Worm (Caenorhabditis elegans) whole organism, L1 larva: Measurements from ENCODE around the gene Y17G7B.23.
A peak's percentile ranks its signal among the peaks of the same experiment; 100 is the strongest.

Experiments
- C04F5.9 ChIP-seq: sonication (generic microtip); optimal IDR thresholded peaks from 2 replicates; lab custom pipeline; 2016; ENCODE audit warnings: missing genetic modification characterization, missing compliant biosample characterization
- F16B12.6 ChIP-seq: fragments of 150-350 bp; optimal IDR thresholded peaks from 2 replicates; lab custom pipeline; 2014; ENCODE audit warnings: missing biosample characterization, missing genetic modification characterization
- alr-1 ChIP-seq: fragments of 200-800 bp; sonication (Bioruptor generic); optimal IDR thresholded peaks from 2 replicates; lab custom pipeline; 2018; ENCODE audit warnings: borderline replicate concordance, mild to moderate bottlenecking, missing genetic modification characterization, missing compliant biosample characterization
- aly-2 ChIP-seq: fragments of 150-350 bp; optimal IDR thresholded peaks from 2 replicates; lab custom pipeline; 2014; ENCODE audit warnings: missing biosample characterization, missing genetic modification characterization
- ama-1 ChIP-seq: fragments of 150-350 bp; optimal IDR thresholded peaks from 2 replicates; lab custom pipeline; 2014
- blmp-1 ChIP-seq: fragments of 150-350 bp; optimal IDR thresholded peaks from 2 replicates; lab custom pipeline; 2014; ENCODE audit warnings: missing biosample characterization, missing genetic modification characterization
- ceh-63 ChIP-seq: fragments of 200-800 bp; sonication (Bioruptor generic); optimal IDR thresholded peaks from 2 replicates; lab custom pipeline; 2018; ENCODE audit warnings: mild to moderate bottlenecking, missing genetic modification characterization, missing compliant biosample characterization
- ceh-8 ChIP-seq: fragments of 200-800 bp; sonication (Bioruptor generic); optimal IDR thresholded peaks from 2 replicates; lab custom pipeline; 2018; ENCODE audit warnings: mild to moderate bottlenecking, missing genetic modification characterization, moderate library complexity, missing compliant biosample characterization
- ceh-82 ChIP-seq, 3 experiments: fragments of 150-350 bp in 1 of 3; sonication (generic microtip) in 2 of 3; optimal IDR thresholded peaks; 2 replicates each; lab custom pipeline; 2014 to 2017; ENCODE audit warnings: missing biosample characterization in 3 of 3, missing genetic modification characterization in 3 of 3
- ceh-88 ChIP-seq: fragments of 200-800 bp; sonication (Bioruptor generic); IDR thresholded peaks from 2 replicates; pipeline ENCODE4 v1.3.6; 2022; ENCODE audit warnings: missing genetic modification characterization, missing compliant biosample characterization
- ceh-90 ChIP-seq: sonication (generic microtip); optimal IDR thresholded peaks from 2 replicates; lab custom pipeline; 2016; ENCODE audit warnings: missing genetic modification characterization, missing compliant biosample characterization
- dpl-1 ChIP-seq, 3 experiments: fragments of 150-350 bp in 2 of 3; sonication (generic microtip) in 1 of 3; optimal IDR thresholded peaks; 2 replicates each; lab custom pipeline; 2014 to 2017; ENCODE audit warnings: missing biosample characterization in 3 of 3, missing genetic modification characterization in 3 of 3, missing genetic modification reagents in 3 of 3
- dsc-1 ChIP-seq: sonication (generic microtip); optimal IDR thresholded peaks from 2 replicates; lab custom pipeline; 2016; ENCODE audit warnings: mild to moderate bottlenecking, missing genetic modification characterization, missing compliant biosample characterization
- efl-1 ChIP-seq, 4 experiments: fragments of 150-350 bp; optimal IDR thresholded peaks in 3 of 4; peaks in 1 of 4; 1 replicate in 1 of 4; 2 replicates in 3 of 4; lab custom pipeline; 2014; ENCODE audit warnings: missing biosample characterization in 2 of 4, missing genetic modification characterization in 2 of 4, missing genetic modification reagents in 2 of 4
- ets-5 ChIP-seq: fragments of 200-800 bp; sonication (Bioruptor generic); IDR thresholded peaks from 2 replicates; pipeline ENCODE4 v1.3.6; 2022; ENCODE audit warnings: missing genetic modification characterization, missing compliant biosample characterization
- fkh-10 ChIP-seq: sonication (generic microtip); optimal IDR thresholded peaks from 2 replicates; lab custom pipeline; 2017; ENCODE audit warnings: missing biosample characterization, missing genetic modification reagents, missing genetic modification characterization
- fkh-4 ChIP-seq: sonication (generic microtip); optimal IDR thresholded peaks from 2 replicates; lab custom pipeline; 2016; ENCODE audit warnings: missing compliant biosample characterization, missing genetic modification characterization, borderline replicate concordance
- grh-1 ChIP-seq: fragments of 200-800 bp; sonication (Bioruptor generic); IDR thresholded peaks from 2 replicates; pipeline ENCODE4 v1.3.6; 2022; ENCODE audit warnings: missing genetic modification reagents, missing genetic modification characterization, missing compliant biosample characterization
- hlh-17 ChIP-seq: fragments of 200-800 bp; sonication (Bioruptor generic); optimal IDR thresholded peaks from 2 replicates; lab custom pipeline; 2018; ENCODE audit warnings: missing genetic modification characterization, mild to moderate bottlenecking, missing compliant biosample characterization, moderate library complexity, borderline replicate concordance
- hlh-4 ChIP-seq: sonication (generic microtip); optimal IDR thresholded peaks from 2 replicates; lab custom pipeline; 2016; ENCODE audit warnings: mild to moderate bottlenecking, missing genetic modification characterization, missing compliant biosample characterization
- irx-1 ChIP-seq: sonication (generic microtip); optimal IDR thresholded peaks from 2 replicates; lab custom pipeline; 2016; ENCODE audit warnings: missing genetic modification characterization, missing compliant biosample characterization
- isw-1 ChIP-seq: fragments of 200-800 bp; sonication (Bioruptor generic); IDR thresholded peaks from 2 replicates; pipeline ENCODE4 v1.3.6; 2022; ENCODE audit warnings: missing genetic modification characterization, missing compliant biosample characterization
- jun-1 ChIP-seq: fragments of 150-350 bp; optimal IDR thresholded peaks from 2 replicates; lab custom pipeline; 2014; ENCODE audit warnings: missing biosample characterization, missing genetic modification reagents, missing genetic modification characterization
- lin-13 ChIP-seq: fragments of 150-350 bp; optimal IDR thresholded peaks from 2 replicates; lab custom pipeline; 2014; ENCODE audit warnings: missing biosample characterization, missing genetic modification reagents, missing genetic modification characterization
- lin-15B ChIP-seq: fragments of 150-350 bp; sonication (generic microtip); optimal IDR thresholded peaks from 3 replicates; lab custom pipeline; 2014; ENCODE audit warnings: missing biosample characterization, missing genetic modification characterization
- lin-35 ChIP-seq, 2 experiments: fragments of 150-350 bp; optimal IDR thresholded peaks; 2 replicates each; lab custom pipeline; 2014; ENCODE audit warnings: missing biosample characterization in 2 of 2, missing genetic modification characterization in 2 of 2, missing genetic modification reagents in 2 of 2
- mdl-1 ChIP-seq, 2 experiments: fragments of 150-350 bp; optimal IDR thresholded peaks; 2 replicates each; lab custom pipeline; 2014 to 2017; ENCODE audit warnings: missing biosample characterization in 2 of 2, missing genetic modification characterization in 2 of 2, inconsistent platforms in 1 of 2
- nhr-11 ChIP-seq: fragments of 150-350 bp; optimal IDR thresholded peaks from 2 replicates; lab custom pipeline; 2014; ENCODE audit warnings: missing biosample characterization, missing genetic modification characterization
- nhr-19 ChIP-seq: fragments of 200-800 bp; sonication (Bioruptor generic); conservative IDR thresholded peaks from 2 replicates; pipeline ENCODE4 v1.3.6; 2022; ENCODE audit warnings: missing genetic modification characterization, missing compliant biosample characterization
- nhr-20 ChIP-seq: sonication (generic microtip); optimal IDR thresholded peaks from 2 replicates; lab custom pipeline; 2016; ENCODE audit warnings: mild to moderate bottlenecking, missing genetic modification characterization, missing compliant biosample characterization
- nhr-28 ChIP-seq: fragments of 150-350 bp; optimal IDR thresholded peaks from 2 replicates; lab custom pipeline; 2014; ENCODE audit warnings: missing biosample characterization, missing genetic modification characterization
- nhr-47 ChIP-seq: sonication (generic microtip); optimal IDR thresholded peaks from 2 replicates; lab custom pipeline; 2016; ENCODE audit warnings: mild to moderate bottlenecking, missing genetic modification characterization, moderate library complexity, missing compliant biosample characterization
- nhr-76 ChIP-seq: sonication (generic microtip); optimal IDR thresholded peaks from 2 replicates; lab custom pipeline; 2017; ENCODE audit warnings: missing biosample characterization, missing genetic modification characterization
- pag-3 ChIP-seq: sonication (generic microtip); optimal IDR thresholded peaks from 2 replicates; lab custom pipeline; 2017; ENCODE audit warnings: missing genetic modification characterization, mild to moderate bottlenecking, missing compliant biosample characterization, antibody characterized with exemption, borderline replicate concordance; ENCODE audit not compliant: insufficient read depth
- pax-3 ChIP-seq: fragments of 200-800 bp; sonication (Bioruptor generic); optimal IDR thresholded peaks from 2 replicates; lab custom pipeline; 2018; ENCODE audit warnings: mild to moderate bottlenecking, missing genetic modification characterization, moderate library complexity, missing compliant biosample characterization
- pqm-1 ChIP-seq: sonication (generic microtip); optimal IDR thresholded peaks from 3 replicates; lab custom pipeline; 2017; ENCODE audit warnings: missing biosample characterization, missing genetic modification characterization
- skn-1 ChIP-seq: fragments of 150-350 bp; optimal IDR thresholded peaks from 2 replicates; lab custom pipeline; 2014; ENCODE audit warnings: missing biosample characterization, missing genetic modification characterization
- tbx-2 ChIP-seq: sonication (generic microtip); optimal IDR thresholded peaks from 2 replicates; lab custom pipeline; 2016; ENCODE audit warnings: missing genetic modification characterization, missing compliant biosample characterization
- unc-86 ChIP-seq: sonication (generic microtip); optimal IDR thresholded peaks from 2 replicates; lab custom pipeline; 2016; ENCODE audit warnings: missing genetic modification characterization, missing compliant biosample characterization
- vab-15 ChIP-seq: sonication (generic microtip); optimal IDR thresholded peaks from 2 replicates; lab custom pipeline; 2017; ENCODE audit warnings: missing genotype, mild to moderate bottlenecking, missing genetic modification characterization, missing compliant biosample characterization
- zag-1 ChIP-seq: fragments of 150-350 bp; optimal IDR thresholded peaks from 2 replicates; lab custom pipeline; 2014; ENCODE audit warnings: missing biosample characterization, missing genetic modification characterization

Y17G7B.23 gene

ce11 chrII:11980110-11980509, 18.9 kb upstream of the Y17G7B.23 start (continued):
- peak; percentile 40 for TF ChIP-seq ceh-90 (tag; lab: Kevin White, UChicago)
- peak; percentile 34 for TF ChIP-seq F16B12.6 (tag; lab: Kevin White, UChicago)
- TF ChIP-seq unc-86 (tag; lab: Kevin White, UChicago), result peak; percentile 80
- TF ChIP-seq zag-1 (tag; lab: Kevin White, UChicago), result no peak
- peak; percentile 91 for TF ChIP-seq nhr-19
- TF ChIP-seq pag-3 (tag; lab: Kevin White, UChicago), result no peak
- TF ChIP-seq aly-2 (tag; lab: Kevin White, UChicago), result no peak
- TF ChIP-seq fkh-10 (GFP tag; lab: Kevin White, UChicago), result peak; percentile 80
- peak; percentile 90 for TF ChIP-seq ceh-8 (GFP tag; lab: Kevin White, UChicago)
- no peak for TF ChIP-seq ceh-63 (GFP tag; lab: Kevin White, UChicago)
- TF ChIP-seq C04F5.9, result peak; percentile 73
- TF ChIP-seq vab-15 (tag; lab: Kevin White, UChicago), result peak; percentile 77

- TF ChIP-seq lin-35 (GFP tag; optimal IDR thresholded peaks at IDR 0.05; lab: Kevin White, UChicago) (no peak), aly-2 (tag; lab: Kevin White, UChicago) (no peak), nhr-28 (tag; lab: Kevin White, UChicago) (no peak), irx-1 (tag; lab: Kevin White, UChicago) (no peak), nhr-76 (no peak), lin-13 (GFP tag; lab: Kevin White, UChicago) (no peak)
Observed at ce11 chrII:11988724-11989123, 10.3 kb upstream of the Y17G7B.23 start, which contains the start of gene Y17G7B.3. Gene Y17G7B.3 (plus strand): TSS chrII:11989024.

- TF ChIP-seq pax-3 (no peak), irx-1 (tag; lab: Kevin White, UChicago) (no peak), efl-1 (optimal IDR thresholded peaks at IDR 0.05; lab: Kevin White, UChicago) (no peak), efl-1 (GFP tag; optimal IDR thresholded peaks at IDR 0.05 in 1 of 2; lab: Kevin White, UChicago) (peak in 1 of 2 experiments; percentile 26), dsc-1 (tag; lab: Kevin White, UChicago) (no peak), hlh-17 (GFP tag; lab: Kevin White, UChicago) (no peak), mdl-1 (tag; optimal IDR thresholded peaks at IDR 0.05; lab: Kevin White, UChicago) (no peak), lin-15B (tag; lab: Kevin White, UChicago) (no peak), nhr-47 (tag; lab: Kevin White, UChicago) (no peak)
Observed at ce11 chrII:11992701-11993100, 6.3 kb upstream of the Y17G7B.23 start, which contains the start of gene dhps-1. Gene dhps-1 (plus strand): TSS chrII:11993001.

ce11 chrII:11994940-11995339, 4.1 kb upstream of the Y17G7B.23 start:
- no peak for TF ChIP-seq grh-1 (GFP tag; lab: Robert Waterston, UW)

ce11 chrII:12005981-12006380, 7.0 kb downstream of the Y17G7B.23 start:
- no peak for TF ChIP-seq dpl-1 (GFP tag; optimal IDR thresholded peaks at IDR 0.05; lab: Kevin White, UChicago)
- TF ChIP-seq nhr-28 (tag; lab: Kevin White, UChicago), result no peak
- TF ChIP-seq ceh-88 (GFP tag; lab: Robert Waterston, UW), result no peak

- TF ChIP-seq F16B12.6 (tag; lab: Kevin White, UChicago) (peak; percentile 38), blmp-1 (tag; lab: Kevin White, UChicago) (no peak), tbx-2 (tag; lab: Kevin White, UChicago) (peak; percentile 60), alr-1 (tag; lab: Kevin White, UChicago) (no peak), ets-5 (GFP tag; lab: Robert Waterston, UW) (no peak), nhr-47 (tag; lab: Kevin White, UChicago) (peak; percentile 76), jun-1 (tag; lab: Kevin White, UChicago) (no peak), nhr-19 (peak; percentile 48), nhr-76 (no peak), dpl-1 (GFP tag; optimal IDR thresholded peaks at IDR 0.05; lab: Kevin White, UChicago) (peak; percentile 87 to 91 (median 89)), nhr-20 (tag; lab: Kevin White, UChicago) (peak; percentile 60), skn-1 (tag; lab: Kevin White, UChicago) (peak; percentile 59), aly-2 (tag; lab: Kevin White, UChicago) (no peak), ceh-90 (tag; lab: Kevin White, UChicago) (no peak), ceh-82 (tag; optimal IDR thresholded peaks at IDR 0.05; lab: Kevin White, UChicago) (peak in 2 of 3 experiments; percentile 23 to 68), ama-1 (lab: Kevin White, UChicago) (no peak), hlh-4 (tag; lab: Kevin White, UChicago) (no peak), nhr-11 (no peak), fkh-4 (no peak), pqm-1 (tag; lab: Kevin White, UChicago) (no peak), isw-1 (GFP tag; lab: Robert Waterston, UW) (peak; percentile 38)
Observed at ce11 chrII:12006575-12007098, 7.6 kb downstream of the Y17G7B.23 start, which contains the start of gene mcm-2. Gene mcm-2 (minus strand): TSS chrII:12006625.
